Fruit fly (Drosophila melanogaster) whole organism, embryonic: Measurements from ENCODE around the gene Ugt305A1.
A peak's percentile ranks its signal among the peaks of the same experiment; 100 is the strongest.

Experiments
- Asciz ChIP-seq: fragments of 200-800 bp; sonication (Bioruptor generic); optimal IDR thresholded peaks from 2 replicates; lab custom pipeline; 2017; ENCODE audit warnings: missing biosample characterization, mild to moderate bottlenecking, missing genetic modification characterization, missing genetic modification reagents
- BEAF-32 ChIP-seq: fragments of 200-800 bp; sonication (Bioruptor generic); optimal IDR thresholded peaks from 3 replicates; lab custom pipeline; 2017; ENCODE audit warnings: missing biosample characterization, missing genetic modification characterization, mild to moderate bottlenecking, moderate library complexity, missing genetic modification reagents
- C15 ChIP-seq: fragments of 200-800 bp; sonication (Bioruptor generic); IDR thresholded peaks from 3 replicates; pipeline ENCODE4 v1.3.6; 2022; ENCODE audit warnings: missing biosample characterization, missing genetic modification characterization
- CG10267 ChIP-seq: fragments of 200-800 bp; sonication (Bioruptor generic); optimal IDR thresholded peaks from 2 replicates; lab custom pipeline; 2018; ENCODE audit warnings: missing biosample characterization, mild to moderate bottlenecking, missing genetic modification characterization, moderate library complexity
- CG11085 ChIP-seq: fragments of 200-800 bp; sonication (Bioruptor generic); IDR thresholded peaks from 2 replicates; pipeline ENCODE4 v1.3.6; 2022; ENCODE audit warnings: missing biosample characterization, missing genetic modification characterization
- CG12391 ChIP-seq: fragments of 200-800 bp; sonication (Bioruptor generic); optimal IDR thresholded peaks from 3 replicates; lab custom pipeline; 2018; ENCODE audit warnings: missing biosample characterization, mild to moderate bottlenecking, missing genetic modification characterization, moderate library complexity
- CG12744 ChIP-seq: fragments of 200-800 bp; sonication (Bioruptor generic); optimal IDR thresholded peaks from 2 replicates; lab custom pipeline; 2016; ENCODE audit warnings: missing biosample characterization, missing genetic modification characterization
- CG1602 ChIP-seq: fragments of 200-800 bp; sonication (Bioruptor generic); optimal IDR thresholded peaks from 3 replicates; lab custom pipeline; 2016; ENCODE audit warnings: missing biosample characterization, missing genetic modification characterization
- CG16779 ChIP-seq: fragments of 200-800 bp; sonication (Bioruptor generic); IDR thresholded peaks from 2 replicates; pipeline ENCODE4 v1.3.6; 2022; ENCODE audit warnings: missing biosample characterization, missing genetic modification characterization
- CG17612 ChIP-seq: fragments of 200-800 bp; sonication (Bioruptor generic); IDR thresholded peaks from 2 replicates; pipeline ENCODE4 v1.3.6; 2022; ENCODE audit warnings: missing biosample characterization, missing genetic modification characterization
- CG2678 ChIP-seq: fragments of 200-800 bp; sonication (Bioruptor generic); optimal IDR thresholded peaks from 3 replicates; lab custom pipeline; 2019; ENCODE audit warnings: missing biosample characterization, mild to moderate bottlenecking, missing genetic modification characterization, moderate library complexity
- CG30020 ChIP-seq: fragments of 200-800 bp; optimal IDR thresholded peaks from 2 replicates; lab custom pipeline; 2019; ENCODE audit warnings: missing biosample characterization, mild to moderate bottlenecking, missing genetic modification characterization, moderate library complexity
- CG30403 ChIP-seq: fragments of 200-800 bp; sonication (Bioruptor generic); optimal IDR thresholded peaks from 3 replicates; lab custom pipeline; 2016; ENCODE audit warnings: missing biosample characterization, missing genetic modification characterization
- CG34422 ChIP-seq: fragments of 200-800 bp; sonication (Bioruptor generic); IDR thresholded peaks from 3 replicates; pipeline ENCODE4 v1.3.6; 2022; ENCODE audit warnings: missing biosample characterization, missing genetic modification characterization
- CG42726 ChIP-seq: fragments of 200-800 bp; sonication (Bioruptor generic); IDR thresholded peaks from 2 replicates; pipeline ENCODE4 v1.3.6; 2022; ENCODE audit warnings: missing biosample characterization, missing genetic modification characterization; ENCODE audit not compliant: partially characterized antibody
- CG6654 ChIP-seq: fragments of 200-800 bp; sonication (Bioruptor generic); optimal IDR thresholded peaks from 2 replicates; lab custom pipeline; 2017; ENCODE audit warnings: missing biosample characterization, mild to moderate bottlenecking, missing genetic modification characterization
- CG6791 ChIP-seq: fragments of 200-800 bp; sonication (Bioruptor generic); IDR thresholded peaks from 3 replicates; pipeline ENCODE4 v1.3.6; 2022; ENCODE audit warnings: missing biosample characterization, missing genetic modification characterization; ENCODE audit not compliant: partially characterized antibody
- CG7963 ChIP-seq: fragments of 200-800 bp; sonication (Bioruptor generic); IDR thresholded peaks from 3 replicates; pipeline ENCODE4 v1.3.6; 2022; ENCODE audit warnings: missing biosample characterization, missing genetic modification characterization; ENCODE audit not compliant: partially characterized antibody
- CG7987 ChIP-seq: fragments of 200-800 bp; sonication (Bioruptor generic); optimal IDR thresholded peaks from 2 replicates; lab custom pipeline; 2018; ENCODE audit warnings: missing biosample characterization, mild to moderate bottlenecking, missing genetic modification characterization, moderate library complexity
- CG9609 ChIP-seq: fragments of 200-800 bp; sonication (Bioruptor generic); optimal IDR thresholded peaks from 3 replicates; lab custom pipeline; 2016; ENCODE audit warnings: missing biosample characterization, missing genetic modification characterization
- CoRest ChIP-seq: fragments of 200-800 bp; sonication (Bioruptor generic); optimal IDR thresholded peaks from 3 replicates; lab custom pipeline; 2018; ENCODE audit warnings: missing biosample characterization, mild to moderate bottlenecking, missing genetic modification characterization, moderate library complexity
- Elba2 ChIP-seq: fragments of 200-800 bp; sonication (Bioruptor generic); optimal IDR thresholded peaks from 3 replicates; lab custom pipeline; 2016; ENCODE audit warnings: missing biosample characterization, missing genetic modification characterization
- Gsc ChIP-seq: fragments of 200-800 bp; sonication (Bioruptor generic); IDR thresholded peaks from 2 replicates; pipeline ENCODE4 v1.3.6; 2022; ENCODE audit warnings: missing biosample characterization, missing genetic modification characterization
- Hand ChIP-seq: fragments of 200-800 bp; sonication (Bioruptor generic); optimal IDR thresholded peaks from 2 replicates; lab custom pipeline; 2017; ENCODE audit warnings: mild to moderate bottlenecking, missing biosample characterization, missing genetic modification reagents, missing genetic modification characterization
- Med ChIP-seq: fragments of 200-800 bp; sonication (Bioruptor generic); peaks from one replicate; lab custom pipeline; 2016; ENCODE audit warnings: missing biosample characterization, missing genetic modification characterization, mild to moderate bottlenecking, inconsistent platforms, moderate library complexity
- NC2α ChIP-seq: fragments of 200-800 bp; sonication (Bioruptor generic); optimal IDR thresholded peaks from 2 replicates; lab custom pipeline; 2016; ENCODE audit warnings: missing biosample characterization, missing genetic modification characterization
- Optix ChIP-seq: fragments of 200-800 bp; sonication (Bioruptor generic); IDR thresholded peaks from 3 replicates; pipeline ENCODE4 v1.3.6; 2022; ENCODE audit warnings: missing biosample characterization, missing genetic modification characterization
- Rfx ChIP-seq: fragments of 200-800 bp; sonication (Bioruptor generic); IDR thresholded peaks from 2 replicates; pipeline ENCODE4 v1.3.6; 2022; ENCODE audit warnings: missing biosample characterization, missing genetic modification characterization
- Ssrp ChIP-seq: fragments of 200-800 bp; sonication (Bioruptor generic); optimal IDR thresholded peaks from 2 replicates; lab custom pipeline; 2018; ENCODE audit warnings: missing biosample characterization, mild to moderate bottlenecking, missing genetic modification characterization, moderate library complexity
- bab2 ChIP-seq: fragments of 200-800 bp; sonication (Bioruptor generic); optimal IDR thresholded peaks from 2 replicates; lab custom pipeline; 2016; ENCODE audit warnings: missing biosample characterization, missing genetic modification characterization
- ci ChIP-seq: fragments of 200-800 bp; sonication (Bioruptor generic); IDR thresholded peaks from 3 replicates; pipeline ENCODE4 v1.3.6; 2022; ENCODE audit warnings: missing biosample characterization, missing genetic modification characterization
- cwo ChIP-seq: fragments of 200-800 bp; sonication (Bioruptor generic); optimal IDR thresholded peaks from 3 replicates; lab custom pipeline; 2017; ENCODE audit warnings: missing biosample characterization, missing genetic modification characterization, mild to moderate bottlenecking, moderate library complexity, missing genetic modification reagents
- dm ChIP-seq: fragments of 200-800 bp; sonication (Bioruptor generic); optimal IDR thresholded peaks from 3 replicates; lab custom pipeline; 2016; ENCODE audit warnings: missing biosample characterization, missing genetic modification characterization
- dysf ChIP-seq: fragments of 200-800 bp; sonication (Bioruptor generic); IDR thresholded peaks from 3 replicates; pipeline ENCODE4 v1.3.6; 2022; ENCODE audit warnings: missing biosample characterization, missing genetic modification characterization
- ems ChIP-seq: fragments of 200-800 bp; sonication (Bioruptor generic); optimal IDR thresholded peaks from 3 replicates; lab custom pipeline; 2016; ENCODE audit warnings: missing biosample characterization, missing genetic modification characterization
- fd96Cb ChIP-seq: fragments of 200-800 bp; sonication (Bioruptor generic); optimal IDR thresholded peaks from 2 replicates; lab custom pipeline; 2018; ENCODE audit warnings: missing biosample characterization, mild to moderate bottlenecking, missing genetic modification characterization, moderate library complexity
- gro ChIP-seq: fragments of 200-800 bp; sonication (Bioruptor generic); optimal IDR thresholded peaks from 2 replicates; lab custom pipeline; 2016; ENCODE audit warnings: missing biosample characterization, missing genetic modification characterization
- gt ChIP-seq: fragments of 200-800 bp; sonication (Bioruptor generic); IDR thresholded peaks from 2 replicates; pipeline ENCODE4 v1.3.6; 2022; ENCODE audit warnings: missing biosample characterization, missing genetic modification characterization
- lola ChIP-seq, 3 experiments: fragments of >200 bp in 2 of 3; fragments of 200-800 bp in 1 of 3; sonication (Bioruptor generic) in 1 of 3; optimal IDR thresholded peaks; 2 replicates each; lab custom pipeline; 2017 to 2019; ENCODE audit warnings: missing biosample characterization in 3 of 3, missing genetic modification characterization in 3 of 3, mild to moderate bottlenecking in 1 of 3, moderate library complexity in 1 of 3
- luna ChIP-seq: fragments of 200-800 bp; sonication (Bioruptor generic); optimal IDR thresholded peaks from 2 replicates; lab custom pipeline; 2016; ENCODE audit warnings: missing biosample characterization, missing genetic modification characterization
- oc ChIP-seq: fragments of 200-800 bp; sonication (Bioruptor generic); optimal IDR thresholded peaks from 2 replicates; lab custom pipeline; 2018; ENCODE audit warnings: missing biosample characterization, mild to moderate bottlenecking, missing genetic modification characterization, moderate library complexity
- org-1 ChIP-seq: fragments of 200-800 bp; sonication (Bioruptor generic); optimal IDR thresholded peaks from 2 replicates; lab custom pipeline; 2017; ENCODE audit warnings: missing biosample characterization, missing genetic modification characterization
- rib ChIP-seq: fragments of 200-800 bp; sonication (Bioruptor generic); IDR thresholded peaks from 2 replicates; pipeline ENCODE4 v1.3.6; 2022; ENCODE audit warnings: missing biosample characterization, missing genetic modification characterization
- sens ChIP-seq: fragments of 200-800 bp; sonication (Bioruptor generic); peaks from one replicate; lab custom pipeline; 2016; ENCODE audit warnings: missing biosample characterization, missing genetic modification characterization
- slou ChIP-seq: fragments of 200-800 bp; sonication (Bioruptor generic); optimal IDR thresholded peaks from 3 replicates; lab custom pipeline; 2016; ENCODE audit warnings: missing biosample characterization, missing genetic modification characterization
- so ChIP-seq: fragments of 200-800 bp; sonication (Bioruptor generic); IDR thresholded peaks from 3 replicates; pipeline ENCODE4 v1.3.6; 2022; ENCODE audit warnings: missing biosample characterization, missing genetic modification characterization
- tio ChIP-seq: fragments of 200-800 bp; sonication (Bioruptor generic); optimal IDR thresholded peaks from 2 replicates; lab custom pipeline; 2017; ENCODE audit warnings: missing biosample characterization, missing genetic modification characterization, inconsistent platforms
- unc-4 ChIP-seq: fragments of 200-800 bp; sonication (Bioruptor generic); IDR thresholded peaks from 2 replicates; pipeline ENCODE4 v1.3.6; 2022; ENCODE audit warnings: missing biosample characterization, missing genetic modification characterization; ENCODE audit not compliant: partially characterized antibody
- zen ChIP-seq: fragments of 200-800 bp; sonication (Bioruptor generic); optimal IDR thresholded peaks from 3 replicates; lab custom pipeline; 2018; ENCODE audit warnings: missing biosample characterization, mild to moderate bottlenecking, missing genetic modification characterization, moderate library complexity

The Ugt305A1 gene

DNA sequence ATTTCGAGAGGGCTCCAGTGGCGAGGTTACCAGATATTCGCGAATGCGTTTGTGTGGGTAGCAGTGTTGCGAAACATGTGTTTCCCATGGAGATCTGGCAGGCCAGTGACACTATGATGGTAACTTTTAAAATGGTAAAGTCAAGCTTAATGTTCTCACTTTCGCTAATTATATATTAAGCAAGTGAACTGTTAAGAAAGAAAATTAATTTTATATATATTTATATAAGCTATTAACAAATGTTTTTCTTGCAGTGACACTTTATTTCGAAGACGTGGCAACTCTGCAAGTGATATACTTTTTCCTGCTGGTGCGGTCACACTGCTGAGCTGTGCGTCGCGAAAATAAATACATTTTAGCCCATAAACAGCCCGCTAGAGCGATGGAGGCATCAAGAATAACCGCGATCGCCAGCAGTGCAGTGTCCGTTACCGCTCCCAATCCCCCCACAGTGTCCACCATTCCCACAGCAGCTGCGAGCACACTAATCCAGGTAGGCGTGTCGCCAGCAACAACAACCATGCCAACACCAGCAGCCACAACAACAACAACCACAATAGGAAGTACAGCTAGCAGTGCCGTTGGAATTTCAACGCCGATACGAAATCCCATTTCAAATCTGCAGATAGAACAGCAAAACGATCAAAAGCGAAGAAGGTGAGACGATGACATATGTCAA is 19.2 kb upstream of the Ugt305A1 start, which contains the start of the genes CG11593 and Rcd5 (continued):
- peak; percentile 47 for TF ChIP-seq tio
- TF ChIP-seq CG30403: peak; percentile 76
- no peak for TF ChIP-seq Asciz (GFP tag; lab: Kevin White, UChicago)
- TF ChIP-seq slou: peak; percentile 32
- peak; percentile 38 for TF ChIP-seq dm (GFP tag; lab: Kevin White, UChicago)
- TF ChIP-seq rib (GFP tag; lab: Robert Waterston, UW): 0 out of 2 replicates have a peak, but pooled peaks have one; percentile 31
- TF ChIP-seq Hand: no peak
- no peak for TF ChIP-seq NC2α
- peak; percentile 72 for TF ChIP-seq CG1602 (GFP tag; lab: Kevin White, UChicago)
- no peak for TF ChIP-seq unc-4 (GFP tag; lab: Robert Waterston, UW)
- no peak for TF ChIP-seq so (GFP tag; lab: Robert Waterston, UW)
- no peak for TF ChIP-seq Med (GFP tag; lab: Kevin White, UChicago)
- peak; percentile 41 for TF ChIP-seq Elba2 (GFP tag; lab: Kevin White, UChicago)
- TF ChIP-seq BEAF-32 (GFP tag; lab: Kevin White, UChicago): peak; percentile 44
- TF ChIP-seq CG34422 (GFP tag; lab: Robert Waterston, UW): peak; percentile 91
- no peak for TF ChIP-seq CG17612 (GFP tag; lab: Robert Waterston, UW)
- no peak for TF ChIP-seq CG16779 (GFP tag; lab: Robert Waterston, UW)
- TF ChIP-seq luna (GFP tag; lab: Kevin White, UChicago): no peak
- peak; percentile 79; the same call in 2 of the 3 replicates for TF ChIP-seq ci (GFP tag; lab: Robert Waterston, UW)
- TF ChIP-seq ems (GFP tag; lab: Kevin White, UChicago): no peak
- peak; percentile 22; the same call in 1 of the 2 replicates for TF ChIP-seq CG11085
- TF ChIP-seq CG6654: no peak
- TF ChIP-seq Optix: peak; percentile 76
- TF ChIP-seq CG42726 (GFP tag; lab: Robert Waterston, UW): no peak
- TF ChIP-seq CG2678 (tag; lab: Kevin White, UChicago): no peak
- TF ChIP-seq CG9609 (GFP tag; lab: Kevin White, UChicago): peak; percentile 48
- TF ChIP-seq CG30020: no peak
- peak; percentile 83 for TF ChIP-seq dysf
- no peak for TF ChIP-seq gro (GFP tag; lab: Kevin White, UChicago)
- peak; percentile 50 for TF ChIP-seq Gsc (GFP tag; lab: Robert Waterston, UW)
- no peak for TF ChIP-seq CG12744
- peak; percentile 47 for TF ChIP-seq fd96Cb (tag; lab: Kevin White, UChicago)
- peak; percentile 98 for TF ChIP-seq CG10267 (tag; lab: Kevin White, UChicago)
- TF ChIP-seq lola (GFP tag; optimal IDR thresholded peaks at IDR 0.05; lab: Kevin White, UChicago): no peak
- no peak for TF ChIP-seq CG6791 (GFP tag; lab: Robert Waterston, UW)
- peak; percentile 89 for TF ChIP-seq Rfx (GFP tag; lab: Robert Waterston, UW)
- peak; percentile 62 for TF ChIP-seq Ssrp (tag; lab: Kevin White, UChicago)
- TF ChIP-seq zen (tag; lab: Kevin White, UChicago): peak; percentile 52
- TF ChIP-seq sens (GFP tag; lab: Kevin White, UChicago): peak; percentile 73
- TF ChIP-seq gt (GFP tag; lab: Robert Waterston, UW): peak; percentile 41; the same call in 1 of the 2 replicates
- no peak for TF ChIP-seq cwo (GFP tag; lab: Kevin White, UChicago)
- TF ChIP-seq C15 (GFP tag; lab: Robert Waterston, UW): no peak; the same call in 2 of the 3 replicates
- TF ChIP-seq CG12391 (tag; lab: Kevin White, UChicago): no peak
- peak; percentile 25 for TF ChIP-seq org-1
- no peak for TF ChIP-seq CG7963
- TF ChIP-seq oc: no peak
- TF ChIP-seq CG7987 (GFP tag; lab: Kevin White, UChicago): peak; percentile 13
- TF ChIP-seq CoRest (tag; lab: Kevin White, UChicago): peak; percentile 83
- peak; percentile 42 for TF ChIP-seq bab2
